Worm (Caenorhabditis elegans) whole organism, midembryonic: ENCODE data around the gene T22G5.1.

Experiments
- T22C8.4 ChIP-seq: fragments of 200-800 bp; sonication (Bioruptor generic); IDR thresholded peaks from 2 replicates; pipeline ENCODE4 v1.3.6; 2022; ENCODE audit warnings: missing genetic modification characterization, missing compliant biosample characterization
- cog-1 ChIP-seq: sonication (generic microtip); optimal IDR thresholded peaks from 2 replicates; lab custom pipeline; 2016; ENCODE audit warnings: missing genetic modification characterization, missing compliant biosample characterization
- flt-1 ChIP-seq: fragments of 200-800 bp; sonication (Bioruptor generic); IDR thresholded peaks from 2 replicates; pipeline ENCODE4 v1.3.6; 2022; ENCODE audit warnings: missing genetic modification characterization, missing compliant biosample characterization
- ref-1 ChIP-seq: fragments of 200-800 bp; sonication (Bioruptor generic); conservative IDR thresholded peaks from 2 replicates; pipeline ENCODE4 v1.3.6; 2022; ENCODE audit warnings: missing genetic modification reagents, missing genetic modification characterization, missing compliant biosample characterization
- tab-1 ChIP-seq: fragments of 200-800 bp; sonication (Bioruptor generic); IDR thresholded peaks from 2 replicates; pipeline ENCODE4 v1.3.6; 2022; ENCODE audit warnings: missing genetic modification characterization, missing compliant biosample characterization
- ztf-23 ChIP-seq: fragments of 200-800 bp; sonication (Bioruptor generic); IDR thresholded peaks from 2 replicates; pipeline ENCODE4 v1.3.6; 2022; ENCODE audit warnings: missing genetic modification reagents, missing genetic modification characterization, missing compliant biosample characterization

ce11 chrV:13840909-13841308, 35.7 kb upstream of the T22G5.1 start, which contains the start of gene srx-17:
- TF ChIP-seq flt-1 (GFP tag; lab: Robert Waterston, UW) (no peak), ref-1 (GFP tag; lab: Robert Waterston, UW) (no peak), cog-1 (tag; lab: Kevin White, UChicago) (no peak), ztf-23 (GFP tag; lab: Robert Waterston, UW) (no peak), tab-1 (GFP tag; lab: Robert Waterston, UW) (no peak), T22C8.4 (GFP tag; lab: Robert Waterston, UW) (no peak)
